Worm (Caenorhabditis elegans) whole organism, L2 larva: Measurements from ENCODE around the gene col-187.

Experiments
- ZK546.5 ChIP-seq: sonication (generic microtip); optimal IDR thresholded peaks from 2 replicates; lab custom pipeline; 2017; ENCODE audit warnings: missing biosample characterization, missing genetic modification characterization
- blmp-1 ChIP-seq: sonication (generic microtip); optimal IDR thresholded peaks from 2 replicates; lab custom pipeline; 2017; ENCODE audit warnings: missing genetic modification characterization, mild to moderate bottlenecking, missing compliant biosample characterization, antibody characterized with exemption, moderate library complexity; ENCODE audit not compliant: insufficient read depth
- ceh-82 ChIP-seq: fragments of 150-350 bp; optimal IDR thresholded peaks from 2 replicates; lab custom pipeline; 2014; ENCODE audit warnings: missing biosample characterization, missing genetic modification characterization
- egl-27 ChIP-seq: sonication (generic microtip); optimal IDR thresholded peaks from 3 replicates; lab custom pipeline; 2017; ENCODE audit warnings: missing biosample characterization, missing genetic modification reagents, missing genetic modification characterization
- mab-5 ChIP-seq: fragments of 150-350 bp; optimal IDR thresholded peaks from 2 replicates; lab custom pipeline; 2014; ENCODE audit warnings: missing biosample characterization, missing genetic modification characterization
- mdl-1 ChIP-seq, 2 experiments: fragments of 150-350 bp in 1 of 2; sonication (generic microtip) in 1 of 2; optimal IDR thresholded peaks; 2 replicates each; lab custom pipeline; 2017; ENCODE audit warnings: missing biosample characterization in 2 of 2, missing genetic modification characterization in 2 of 2
- nhr-25 ChIP-seq: fragments of 150-350 bp; sonication (generic microtip); optimal IDR thresholded peaks from 3 replicates; lab custom pipeline; 2014; ENCODE audit warnings: missing biosample characterization, missing genetic modification characterization
- nhr-77 ChIP-seq: fragments of 150-350 bp; optimal IDR thresholded peaks from 2 replicates; lab custom pipeline; 2014; ENCODE audit warnings: missing biosample characterization, missing genetic modification characterization

DNA sequence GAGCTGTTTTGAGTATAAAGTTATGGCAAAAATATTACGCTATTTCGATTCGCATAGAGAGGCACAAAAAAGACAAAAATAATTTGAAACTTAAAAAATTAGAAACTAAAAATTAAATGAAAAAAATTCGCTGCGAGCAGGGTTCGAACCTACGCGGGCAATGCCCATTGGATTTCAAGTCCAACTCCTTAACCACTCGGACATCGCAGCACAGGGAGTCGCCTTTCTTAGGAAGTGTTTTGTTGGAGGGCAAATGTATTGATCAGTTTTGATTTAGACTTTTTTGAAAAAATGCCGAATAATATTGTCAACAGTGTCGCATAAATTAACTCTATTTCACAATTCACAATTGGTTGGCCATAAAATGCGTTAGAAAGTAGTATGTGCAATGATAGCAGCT is 30.2 kb upstream of the col-187 start:
- TF ChIP-seq ceh-82 (tag; lab: Kevin White, UChicago): no peak
- no peak for TF ChIP-seq nhr-25
- no peak for TF ChIP-seq mab-5 (tag; lab: Kevin White, UChicago)
- TF ChIP-seq ZK546.5 (tag; lab: Kevin White, UChicago): no peak
- no peak for TF ChIP-seq mdl-1 (tag; optimal IDR thresholded peaks at IDR 0.05; lab: Kevin White, UChicago)
- TF ChIP-seq nhr-77 (tag; lab: Kevin White, UChicago): no peak
- no peak for TF ChIP-seq egl-27
- TF ChIP-seq blmp-1 (tag; lab: Kevin White, UChicago): no peak
